Worm (Caenorhabditis elegans) whole organism, young adult: Measurements from ENCODE around the gene Y54G2A.16.

Experiments used
- F57A8.1 ChIP-seq: fragments of 200-800 bp; sonication (Bioruptor generic); optimal IDR thresholded peaks from 2 replicates; lab custom pipeline; 2018; ENCODE audit warnings: mild to moderate bottlenecking, missing genetic modification characterization, moderate library complexity, missing compliant biosample characterization
- lin-26 ChIP-seq: fragments of 200-800 bp; sonication (Bioruptor generic); IDR thresholded peaks from 2 replicates; pipeline ENCODE4 v1.3.6; 2022; ENCODE audit warnings: missing genetic modification reagents, missing genetic modification characterization, missing compliant biosample characterization
- madf-6 ChIP-seq: fragments of 200-800 bp; sonication (Bioruptor generic); IDR thresholded peaks from 2 replicates; pipeline ENCODE4 v1.3.6; 2022; ENCODE audit warnings: missing genetic modification reagents, missing genetic modification characterization, missing compliant biosample characterization
- sea-2 ChIP-seq: fragments of 200-800 bp; sonication (Bioruptor generic); IDR thresholded peaks from 2 replicates; pipeline ENCODE4 v1.3.6; 2022; ENCODE audit warnings: missing genetic modification characterization, missing compliant biosample characterization
- unc-130 ChIP-seq: sonication (generic microtip); optimal IDR thresholded peaks from 2 replicates; lab custom pipeline; 2016; ENCODE audit warnings: missing genetic modification reagents, missing genetic modification characterization, missing compliant biosample characterization
- unc-62 ChIP-seq: fragments of 150-350 bp; optimal IDR thresholded peaks from 2 replicates; lab custom pipeline; 2014; ENCODE audit warnings: missing biosample characterization, missing genetic modification reagents, missing genetic modification characterization

DNA sequence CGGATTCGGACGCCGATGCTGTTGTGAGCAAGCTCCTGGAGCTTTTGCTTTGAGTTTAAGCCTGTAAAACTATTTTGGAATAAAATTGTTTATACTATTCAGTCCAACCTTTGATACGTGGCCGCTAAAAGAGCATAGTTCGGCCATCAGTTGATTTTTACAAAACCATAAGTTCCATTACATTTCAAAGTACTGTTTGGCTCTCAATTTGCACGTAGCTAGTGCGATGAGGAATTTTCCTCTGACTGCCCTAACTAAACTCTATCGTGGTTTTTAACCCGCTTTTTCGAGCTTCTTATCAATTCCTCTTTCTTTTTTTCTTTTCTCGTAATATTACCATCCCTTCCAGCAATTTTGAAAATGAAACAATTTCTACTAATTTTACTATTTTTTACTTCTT, 41.2 kb downstream of the Y54G2A.16 start, which contains the start of gene clec-80:
- TF ChIP-seq madf-6, result no peak
- TF ChIP-seq sea-2, result no peak
- TF ChIP-seq F57A8.1 (GFP tag; lab: Kevin White, UChicago), result no peak
- no peak for TF ChIP-seq unc-62
- TF ChIP-seq lin-26 (GFP tag; lab: Robert Waterston, UW), result no peak
- no peak for TF ChIP-seq unc-130 (GFP tag; lab: Kevin White, UChicago)
